Fruit fly (Drosophila melanogaster) Kc167 (cell line): ENCODE data around the gene CG3592.

Source experiments
- Myc ChIP-seq: fragments of >200 bp; optimal IDR thresholded peaks from 2 replicates; lab custom pipeline; 2017; ENCODE audit warnings: missing external identifiers
- Sin3A ChIP-seq: fragments of >200 bp; optimal IDR thresholded peaks from 2 replicates; lab custom pipeline; 2018; ENCODE audit warnings: missing external identifiers
- h ChIP-seq: fragments of >200 bp; optimal IDR thresholded peaks from 3 replicates; lab custom pipeline; 2018; ENCODE audit warnings: missing external identifiers
- insv ChIP-seq: fragments of >200 bp; optimal IDR thresholded peaks from 3 replicates; lab custom pipeline; 2018; ENCODE audit warnings: missing external identifiers
- psq ChIP-seq: fragments of >200 bp; optimal IDR thresholded peaks from 2 replicates; lab custom pipeline; 2017; ENCODE audit warnings: missing external identifiers
- ttk ChIP-seq: sonication (Bioruptor generic); optimal IDR thresholded peaks from 2 replicates; lab custom pipeline; 2017; ENCODE audit warnings: missing external identifiers

CG3592 gene

dm6 chrX:2941108-2941507 lies 6.2 kb downstream of the CG3592 start, which contains the start of gene CG14421:
TSS of gene CG14421 (plus strand) at chrX:2941408.
- TF ChIP-seq psq (lab: Kevin White, UChicago) (no peak), ttk (lab: Kevin White, UChicago) (no peak), Sin3A (no peak), Myc (no peak), h (lab: Kevin White, UChicago) (no peak), insv (no peak)

dm6 chrX:2943086-2943485 lies 8.2 kb downstream of the CG3592 start, which contains the start of gene CG14422:
TSS of gene CG14422 (plus strand) at chrX:2943386.
- no peak for TF ChIP-seq psq (lab: Kevin White, UChicago)
- TF ChIP-seq h (lab: Kevin White, UChicago), result no peak
- no peak for TF ChIP-seq ttk (lab: Kevin White, UChicago)
- TF ChIP-seq insv, result no peak
- no peak for TF ChIP-seq Sin3A
- TF ChIP-seq Myc, result no peak

dm6 chrX:2945103-2945502 lies 10.2 kb downstream of the CG3592 start, which contains the start of gene CG14423:
TSS of gene CG14423 (plus strand) at chrX:2945403.
- no peak for TF ChIP-seq Myc
- no peak for TF ChIP-seq Sin3A
- no peak for TF ChIP-seq insv
- no peak for TF ChIP-seq psq (lab: Kevin White, UChicago)
- no peak for TF ChIP-seq h (lab: Kevin White, UChicago)
- TF ChIP-seq ttk (lab: Kevin White, UChicago), result no peak

- TF ChIP-seq h (lab: Kevin White, UChicago), result no peak
- no peak for TF ChIP-seq Myc
- TF ChIP-seq insv, result no peak
- no peak for TF ChIP-seq psq (lab: Kevin White, UChicago)
- no peak for TF ChIP-seq Sin3A
- no peak for TF ChIP-seq ttk (lab: Kevin White, UChicago)
These were observed 11.9 kb downstream of the CG3592 start, which contains the start of gene CG17959 for dm6 chrX:2946794-2947193. TSS of gene CG17959 (plus strand) at chrX:2947094.

dm6 chrX:2947545-2948072 lies 12.7 kb downstream of the CG3592 start, which contains the start of gene CG3603:
TSS of gene CG3603 (plus strand) at chrX:2948034.
- TF ChIP-seq psq (lab: Kevin White, UChicago) (no peak), Sin3A (no peak), insv (no peak), ttk (lab: Kevin White, UChicago) (no peak)

- TF ChIP-seq h (lab: Kevin White, UChicago) (no peak), Sin3A (no peak), Myc (no peak), psq (lab: Kevin White, UChicago) (no peak), ttk (lab: Kevin White, UChicago) (no peak), insv (no peak)
These were observed 14.2 kb downstream of the CG3592 start for dm6 chrX:2949114-2949513.

- TF ChIP-seq ttk (lab: Kevin White, UChicago) (no peak), insv (no peak), Sin3A (no peak), h (lab: Kevin White, UChicago) (no peak), psq (lab: Kevin White, UChicago) (no peak), Myc (no peak)
These were observed 16.7 kb downstream of the CG3592 start for dm6 chrX:2951637-2952036.

dm6 chrX:2956641-2957040 lies 21.7 kb downstream of the CG3592 start:
- TF ChIP-seq ttk (lab: Kevin White, UChicago) (no peak), h (lab: Kevin White, UChicago) (no peak), psq (lab: Kevin White, UChicago) (no peak), Sin3A (no peak), insv (no peak), Myc (no peak)

- TF ChIP-seq insv (no peak), psq (lab: Kevin White, UChicago) (no peak)
These were observed 28.2 kb downstream of the CG3592 start for dm6 chrX:2963171-2963570.

- no peak for TF ChIP-seq ttk (lab: Kevin White, UChicago)
- TF ChIP-seq insv, result no peak
- TF ChIP-seq h (lab: Kevin White, UChicago), result no peak
- no peak for TF ChIP-seq psq (lab: Kevin White, UChicago)
- TF ChIP-seq Myc, result no peak
- TF ChIP-seq Sin3A, result no peak
These were observed 28.9 kb downstream of the CG3592 start for dm6 chrX:2963790-2964335.

- TF ChIP-seq insv (no peak), Sin3A (no peak), psq (lab: Kevin White, UChicago) (no peak), ttk (lab: Kevin White, UChicago) (no peak), Myc (no peak), h (lab: Kevin White, UChicago) (no peak)
These were observed 29.8 kb downstream of the CG3592 start for dm6 chrX:2964678-2965231.

- TF ChIP-seq Myc (no peak), insv (no peak), psq (lab: Kevin White, UChicago) (no peak), Sin3A (no peak), ttk (lab: Kevin White, UChicago) (no peak), h (lab: Kevin White, UChicago) (no peak)
These were observed 34.1 kb downstream of the CG3592 start for dm6 chrX:2969039-2969438.

- TF ChIP-seq Sin3A, result no peak
These were observed 38.7 kb downstream of the CG3592 start, which contains the start of gene rst for dm6 chrX:2973593-2973992. TSS of gene rst (minus strand) at chrX:2973834.
